Fruit fly (Drosophila melanogaster): ENCODE data around the gene CG32102.

DNA sequence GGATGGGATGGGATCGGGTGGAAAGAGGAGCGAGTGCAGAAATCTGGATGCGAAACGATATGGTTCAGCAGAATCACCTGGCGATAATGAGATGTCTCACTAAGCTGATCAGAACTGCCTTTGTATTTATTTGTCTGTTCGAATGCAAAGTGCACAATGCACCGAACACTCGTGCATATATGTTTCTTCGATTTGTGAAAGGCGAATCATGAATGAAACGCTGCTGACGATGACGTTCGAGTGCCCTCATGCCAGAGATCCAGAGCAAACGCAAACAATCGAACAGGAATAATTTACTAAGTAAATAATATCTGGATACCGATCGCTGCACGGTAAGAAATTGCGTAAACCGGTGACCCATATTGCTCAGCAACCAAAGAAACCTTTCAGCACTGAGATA is at the start of gene CG32102:
- TF ChIP-seq CG10348 (GFP tag; IDR thresholded peaks at IDR 0.05) (no peak), CG15710 (tag; optimal IDR thresholded peaks at IDR 0.05) (no peak)
